Worm (Caenorhabditis elegans) whole organism, L3 larva: ENCODE data around the gene nphp-1.

Experiments used
- elt-2 ChIP-seq: sonication (generic microtip); optimal IDR thresholded peaks from 2 replicates; lab custom pipeline; 2016; ENCODE audit warnings: missing genetic modification reagents, mild to moderate bottlenecking, missing genetic modification characterization, missing compliant biosample characterization
- elt-3 ChIP-seq, 3 experiments: fragments of 150-350 bp in 1 of 3; sonication (generic microtip) in 2 of 3; optimal IDR thresholded peaks; 2 replicates in 2 of 3; 4 replicates in 1 of 3; lab custom pipeline; 2014 to 2017; ENCODE audit warnings: missing biosample characterization in 3 of 3, missing genetic modification characterization in 3 of 3
- mdl-1 ChIP-seq: fragments of 150-350 bp; optimal IDR thresholded peaks from 2 replicates; lab custom pipeline; 2014; ENCODE audit warnings: missing biosample characterization, missing genetic modification characterization
- nhr-11 ChIP-seq: fragments of 150-350 bp; optimal IDR thresholded peaks from 2 replicates; lab custom pipeline; 2014; ENCODE audit warnings: missing biosample characterization, missing genetic modification characterization
- nhr-12 ChIP-seq: fragments of 150-350 bp; optimal IDR thresholded peaks from 2 replicates; lab custom pipeline; 2014; ENCODE audit warnings: missing biosample characterization, missing genetic modification characterization
- nhr-23 ChIP-seq: fragments of 150-350 bp; optimal IDR thresholded peaks from 2 replicates; lab custom pipeline; 2014; ENCODE audit warnings: missing biosample characterization, missing genetic modification reagents, missing genetic modification characterization
- pha-4 ChIP-seq: fragments of 150-350 bp; optimal IDR thresholded peaks from 2 replicates; lab custom pipeline; 2014; ENCODE audit warnings: missing biosample characterization, missing genetic modification reagents, missing genetic modification characterization
- pqm-1 ChIP-seq: fragments of 150-350 bp; optimal IDR thresholded peaks from 2 replicates; lab custom pipeline; 2017; ENCODE audit warnings: missing biosample characterization, missing genetic modification characterization, inconsistent platforms
- unc-39 ChIP-seq: sonication (generic microtip); optimal IDR thresholded peaks from 4 replicates; lab custom pipeline; 2017; ENCODE audit warnings: missing biosample characterization, missing genetic modification characterization
- unc-62 ChIP-seq: fragments of 150-350 bp; sonication (generic microtip); optimal IDR thresholded peaks from 4 replicates; lab custom pipeline; 2014; ENCODE audit warnings: missing biosample characterization, missing genetic modification reagents, missing genetic modification characterization
- ztf-11 ChIP-seq: fragments of 150-350 bp; optimal IDR thresholded peaks from 2 replicates; lab custom pipeline; 2014; ENCODE audit warnings: missing biosample characterization, missing genetic modification characterization

ce11 chrII:10661448-10662064 lies 9.5 kb upstream of the nphp-1 start:
- TF ChIP-seq pqm-1 (tag; lab: Kevin White, UChicago) (no peak), pha-4 (tag; lab: Kevin White, UChicago) (no peak), nhr-11 (tag; lab: Kevin White, UChicago) (no peak), mdl-1 (tag; lab: Kevin White, UChicago) (no peak), unc-62 (GFP tag; lab: Kevin White, UChicago) (no peak), nhr-12 (tag; lab: Kevin White, UChicago) (no peak), elt-3 (tag; optimal IDR thresholded peaks at IDR 0.05; lab: Kevin White, UChicago) (no peak), elt-2 (tag; lab: Kevin White, UChicago) (no peak), unc-39 (tag; lab: Kevin White, UChicago) (no peak), ztf-11 (no peak), nhr-23 (tag; lab: Kevin White, UChicago) (no peak)
